Worm (Caenorhabditis elegans) whole organism, young adult: Measurements from ENCODE around the gene F08F8.6.

Experiments used
- F37B4.10 ChIP-seq: fragments of 200-800 bp; sonication (Bioruptor generic); IDR thresholded peaks from 2 replicates; pipeline ENCODE4 v1.3.6; 2022; ENCODE audit warnings: missing genetic modification characterization, missing compliant biosample characterization
- K12H6.12 ChIP-seq: fragments of 200-800 bp; sonication (Bioruptor generic); optimal IDR thresholded peaks from 2 replicates; lab custom pipeline; 2018; ENCODE audit warnings: mild to moderate bottlenecking, missing genetic modification characterization, missing compliant biosample characterization
- Y53G8AR.9 ChIP-seq: fragments of 200-800 bp; sonication (Bioruptor generic); conservative IDR thresholded peaks from 2 replicates; pipeline ENCODE4 v1.3.6; 2022; ENCODE audit warnings: missing genetic modification reagents, missing genetic modification characterization, missing compliant biosample characterization
- ceh-91 ChIP-seq: fragments of 200-800 bp; sonication (Bioruptor generic); IDR thresholded peaks from 2 replicates; pipeline ENCODE4 v1.3.6; 2022; ENCODE audit warnings: missing genetic modification reagents, missing genetic modification characterization, missing compliant biosample characterization
- egl-44 ChIP-seq: fragments of 200-800 bp; sonication (Bioruptor generic); IDR thresholded peaks from 2 replicates; pipeline ENCODE4 v1.3.6; 2022; ENCODE audit warnings: missing genetic modification reagents, missing genetic modification characterization, missing compliant biosample characterization
- lin-35 ChIP-seq, 3 experiments: fragments of 150-350 bp in 2 of 3; sonication (generic microtip) in 1 of 3; optimal IDR thresholded peaks; 2 replicates each; lab custom pipeline; 2014 to 2018; ENCODE audit warnings: missing biosample characterization in 3 of 3, missing genetic modification characterization in 3 of 3, missing genetic modification reagents in 3 of 3
- rcor-1 ChIP-seq: fragments of 200-800 bp; sonication (Bioruptor generic); IDR thresholded peaks from 2 replicates; pipeline ENCODE4 v1.3.6; 2022; ENCODE audit warnings: missing genetic modification reagents, missing genetic modification characterization, missing compliant biosample characterization
- repo-1 ChIP-seq: sonication (generic microtip); optimal IDR thresholded peaks from 2 replicates; lab custom pipeline; 2017; ENCODE audit warnings: mild to moderate bottlenecking, missing genetic modification characterization, missing compliant biosample characterization
- snpc-4 ChIP-seq, 5 experiments: fragments of 150-350 bp in 1 of 5; sonication (generic microtip) in 4 of 5; optimal IDR thresholded peaks; 2 replicates each; lab custom pipeline; 2014 to 2018; ENCODE audit warnings: missing genetic modification characterization in 5 of 5, missing biosample characterization in 3 of 5, antibody characterized with exemption in 2 of 5, mild to moderate bottlenecking in 2 of 5, missing compliant biosample characterization in 2 of 5, missing genotype in 2 of 5, moderate library complexity in 2 of 5, missing genetic modification reagents in 1 of 5
- zfh-2 ChIP-seq: fragments of 200-800 bp; sonication (Bioruptor generic); conservative IDR thresholded peaks from 2 replicates; pipeline ENCODE4 v1.3.6; 2022; ENCODE audit warnings: missing genetic modification reagents, missing genetic modification characterization, missing compliant biosample characterization

DNA sequence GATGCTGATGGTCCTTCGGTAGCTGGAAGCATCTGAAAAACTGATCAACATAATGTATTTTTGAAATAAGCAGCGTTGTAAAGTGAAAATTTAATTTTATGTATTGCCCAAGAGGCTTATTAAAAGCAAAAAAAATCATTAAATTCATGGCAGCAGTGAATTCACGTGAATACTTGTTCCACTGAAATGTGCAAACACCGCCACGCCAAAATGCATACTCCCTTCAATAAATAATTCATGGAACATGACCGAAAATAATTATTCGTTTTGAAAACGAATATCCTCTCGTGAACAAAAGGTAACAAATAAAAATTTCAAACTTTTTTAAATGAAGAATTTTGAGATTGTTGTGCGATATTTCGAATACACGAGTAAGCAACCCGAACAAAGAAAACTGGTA lies 13.9 kb downstream of the F08F8.6 start, which contains the start of gene F08F8.10:
- TF ChIP-seq rcor-1 (no peak), Y53G8AR.9 (GFP tag; lab: Robert Waterston, UW) (no peak), ceh-91 (GFP tag; lab: Robert Waterston, UW) (no peak), repo-1 (no peak), zfh-2 (GFP tag; lab: Robert Waterston, UW) (no peak), F37B4.10 (GFP tag; lab: Robert Waterston, UW) (no peak), K12H6.12 (peak; percentile 8), egl-44 (GFP tag; lab: Robert Waterston, UW) (no peak), lin-35 (GFP tag; optimal IDR thresholded peaks at IDR 0.05; lab: Kevin White, UChicago) (no peak), snpc-4 (GFP tag; optimal IDR thresholded peaks at IDR 0.05; lab: Kevin White, UChicago) (no peak), snpc-4 (tag; optimal IDR thresholded peaks at IDR 0.05; lab: Kevin White, UChicago) (peak in 2 of 4 experiments; percentile 14 to 24)
